Worm (Caenorhabditis elegans): Measurements from ENCODE around the gene ZK686.6.

Gene ZK686.6

ce11 chrIII:7726500-7726899 is 46.3 kb downstream of the ZK686.6 start:
- TF ChIP-seq egl-27 (tag; optimal IDR thresholded peaks at IDR 0.05) (no peak), elt-1 (tag; optimal IDR thresholded peaks at IDR 0.05) (no peak), unc-55 (GFP tag; optimal IDR thresholded peaks at IDR 0.05) (peak; percentile 13), ztf-11 (tag; optimal IDR thresholded peaks at IDR 0.05) (no peak), ceh-16 (tag; optimal IDR thresholded peaks at IDR 0.05) (no peak), crh-2 (tag; optimal IDR thresholded peaks at IDR 0.05) (no peak)

ce11 chrIII:7725483-7726250 is 47.1 kb downstream of the ZK686.6 start:
- TF ChIP-seq sma-9 (GFP tag; optimal IDR thresholded peaks at IDR 0.05) = peak; percentile 13
- TF ChIP-seq sma-9 (tag; optimal IDR thresholded peaks at IDR 0.05) = no peak
- TF ChIP-seq lin-11 (tag; optimal IDR thresholded peaks at IDR 0.05) = no peak
- TF ChIP-seq lin-13 (GFP tag; optimal IDR thresholded peaks at IDR 0.05) = no peak
- peak; percentile 37 for TF ChIP-seq ztf-4 (tag; optimal IDR thresholded peaks at IDR 0.05)
- TF ChIP-seq fos-1 (tag; optimal IDR thresholded peaks at IDR 0.05) = no peak
- TF ChIP-seq nhr-129 (tag; optimal IDR thresholded peaks at IDR 0.05) = peak; percentile 47
- peak; percentile 17 to 19 for TF ChIP-seq mdl-1 (tag; optimal IDR thresholded peaks at IDR 0.05)
- TF ChIP-seq F13H6.1 (tag; optimal IDR thresholded peaks at IDR 0.05) = peak; percentile 55
- no peak for TF ChIP-seq lin-39 (tag; optimal IDR thresholded peaks at IDR 0.05)
- no peak for TF ChIP-seq ztf-1 (GFP tag; conservative IDR thresholded peaks at IDR 0.05)
- TF ChIP-seq crh-2 (tag; optimal IDR thresholded peaks at IDR 0.05) = peak; percentile 33
- no peak for TF ChIP-seq sma-3 (GFP tag; optimal IDR thresholded peaks at IDR 0.05)
- no peak for TF ChIP-seq nhr-23 (tag; optimal IDR thresholded peaks at IDR 0.05)
- no peak for TF ChIP-seq nhr-6 (tag; optimal IDR thresholded peaks at IDR 0.05)
- peak; percentile 61 for TF ChIP-seq C34F6.9 (tag; optimal IDR thresholded peaks at IDR 0.05)
- no peak for TF ChIP-seq nhr-237 (tag; optimal IDR thresholded peaks at IDR 0.05)
- TF ChIP-seq skn-1 (tag; optimal IDR thresholded peaks at IDR 0.05) = no peak
- peak; percentile 53 for TF ChIP-seq unc-55 (GFP tag; optimal IDR thresholded peaks at IDR 0.05)
- no peak for TF ChIP-seq egl-27 (tag; optimal IDR thresholded peaks at IDR 0.05)
- peak in 1 of 2 experiments; percentile 43 for TF ChIP-seq lsy-2 (tag; optimal IDR thresholded peaks at IDR 0.05)
- no peak for TF ChIP-seq zag-1 (tag; optimal IDR thresholded peaks at IDR 0.05)
- TF ChIP-seq aly-2 (tag; optimal IDR thresholded peaks at IDR 0.05) = no peak

ce11 chrIII:7724433-7724832 is 48.4 kb downstream of the ZK686.6 start:
- TF ChIP-seq sem-4 (tag; optimal IDR thresholded peaks at IDR 0.05) (peak; percentile 66), elt-1 (tag; optimal IDR thresholded peaks at IDR 0.05) (no peak), nhr-77 (tag; optimal IDR thresholded peaks at IDR 0.05) (no peak), fos-1 (tag; optimal IDR thresholded peaks at IDR 0.05) (peak; percentile 19), mab-5 (tag; optimal IDR thresholded peaks at IDR 0.05) (peak; percentile 39), zag-1 (tag; optimal IDR thresholded peaks at IDR 0.05) (peak; percentile 8), egl-27 (tag; optimal IDR thresholded peaks at IDR 0.05) (peak; percentile 2), nhr-21 (tag; optimal IDR thresholded peaks at IDR 0.05) (peak; percentile 39), lsy-2 (tag; optimal IDR thresholded peaks at IDR 0.05) (peak in 1 of 2 experiments; percentile 28), ztf-1 (GFP tag; conservative IDR thresholded peaks at IDR 0.05) (no peak), mdl-1 (tag; optimal IDR thresholded peaks at IDR 0.05) (peak in 1 of 2 experiments; percentile 9), unc-62 (GFP tag; optimal IDR thresholded peaks at IDR 0.05) (no peak), unc-55 (GFP tag; optimal IDR thresholded peaks at IDR 0.05) (peak; percentile 78), crh-2 (tag; optimal IDR thresholded peaks at IDR 0.05) (peak; percentile 24), F13H6.1 (tag; optimal IDR thresholded peaks at IDR 0.05) (peak; percentile 27), sma-9 (GFP tag; optimal IDR thresholded peaks at IDR 0.05) (peak; percentile 69), sma-9 (tag; optimal IDR thresholded peaks at IDR 0.05) (no peak), nhr-23 (tag; optimal IDR thresholded peaks at IDR 0.05) (no peak)

ce11 chrIII:7723412-7724068 is 49.3 kb downstream of the ZK686.6 start:
- TF ChIP-seq mdl-1 (tag; optimal IDR thresholded peaks at IDR 0.05) (peak in 1 of 2 experiments; percentile 25), nhr-25 (tag; optimal IDR thresholded peaks at IDR 0.05) (peak; percentile 57), sem-4 (tag; optimal IDR thresholded peaks at IDR 0.05) (peak; percentile 35), crh-2 (tag; optimal IDR thresholded peaks at IDR 0.05) (peak; percentile 52), zag-1 (tag; optimal IDR thresholded peaks at IDR 0.05) (peak; percentile 18), F13H6.1 (tag; optimal IDR thresholded peaks at IDR 0.05) (peak; percentile 52), lsy-2 (tag; optimal IDR thresholded peaks at IDR 0.05) (peak; percentile 3 to 55), mab-5 (tag; optimal IDR thresholded peaks at IDR 0.05) (peak; percentile 51), mbf-1 (tag; optimal IDR thresholded peaks at IDR 0.05) (no peak), R02D3.7 (tag; optimal IDR thresholded peaks at IDR 0.05) (no peak), unc-55 (GFP tag; optimal IDR thresholded peaks at IDR 0.05) (peak; percentile 77), C34F6.9 (tag; optimal IDR thresholded peaks at IDR 0.05) (peak; percentile 24), sma-9 (GFP tag; optimal IDR thresholded peaks at IDR 0.05) (peak; percentile 51), sma-9 (tag; optimal IDR thresholded peaks at IDR 0.05) (no peak), dmd-4 (tag; optimal IDR thresholded peaks at IDR 0.05) (no peak), ama-1 (optimal IDR thresholded peaks at IDR 0.05) (peak; percentile 27), unc-39 (tag; optimal IDR thresholded peaks at IDR 0.05) (no peak)
